Fruit fly (Drosophila melanogaster): ENCODE data around the gene CG8128.

The CG8128 gene

DNA sequence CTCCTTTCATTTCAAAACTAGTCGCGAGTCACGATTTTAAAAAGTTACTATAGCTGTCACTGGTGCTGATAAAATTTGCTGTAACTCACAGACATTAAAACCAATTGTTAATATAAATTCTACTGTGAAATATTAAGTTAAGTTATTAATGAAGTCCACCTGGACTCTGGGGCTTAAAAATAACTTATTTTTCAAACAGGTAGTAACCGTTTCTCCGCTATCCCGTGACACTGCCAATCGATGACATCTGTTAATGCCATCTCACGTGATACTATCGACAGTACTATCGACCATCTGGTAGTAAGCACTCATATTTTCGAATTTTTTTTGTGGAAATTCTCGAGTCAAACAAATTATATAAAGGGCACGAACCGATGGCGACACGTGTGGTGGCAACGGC lies 36.7 kb downstream of the CG8128 start, which contains the start of the genes CG12379 and MagR (continued):
- peak; percentile 66 for TF ChIP-seq Hr39 (GFP tag; optimal IDR thresholded peaks at IDR 0.05)
- no peak for TF ChIP-seq ss (GFP tag; optimal IDR thresholded peaks at IDR 0.05)
- TF ChIP-seq CG6854 (GFP tag; optimal IDR thresholded peaks at IDR 0.05): no peak
- no peak for TF ChIP-seq CG1621 (tag; optimal IDR thresholded peaks at IDR 0.05)
- TF ChIP-seq Smox (GFP tag; optimal IDR thresholded peaks at IDR 0.05): peak; percentile 36
- peak; percentile 63 for TF ChIP-seq topi (GFP tag; optimal IDR thresholded peaks at IDR 0.05)
- TF ChIP-seq CG11902 (GFP tag; optimal IDR thresholded peaks at IDR 0.05): peak; percentile 27
- TF ChIP-seq Hr4 (GFP tag; optimal IDR thresholded peaks at IDR 0.05): peak; percentile 25
- TF ChIP-seq pdm3 (GFP tag; optimal IDR thresholded peaks at IDR 0.05): peak; percentile 57
- TF ChIP-seq vri (GFP tag; optimal IDR thresholded peaks at IDR 0.05): no peak
- no peak for TF ChIP-seq CG4318 (GFP tag; optimal IDR thresholded peaks at IDR 0.05)
- no peak for TF ChIP-seq CG15336 (GFP tag; IDR thresholded peaks at IDR 0.05)
- no peak for TF ChIP-seq CG8632 (GFP tag; optimal IDR thresholded peaks at IDR 0.05)
- peak; percentile 8 for TF ChIP-seq Sox15 (GFP tag; optimal IDR thresholded peaks at IDR 0.05)
- peak; percentile 64 for TF ChIP-seq Met (GFP tag; optimal IDR thresholded peaks at IDR 0.05)

DNA sequence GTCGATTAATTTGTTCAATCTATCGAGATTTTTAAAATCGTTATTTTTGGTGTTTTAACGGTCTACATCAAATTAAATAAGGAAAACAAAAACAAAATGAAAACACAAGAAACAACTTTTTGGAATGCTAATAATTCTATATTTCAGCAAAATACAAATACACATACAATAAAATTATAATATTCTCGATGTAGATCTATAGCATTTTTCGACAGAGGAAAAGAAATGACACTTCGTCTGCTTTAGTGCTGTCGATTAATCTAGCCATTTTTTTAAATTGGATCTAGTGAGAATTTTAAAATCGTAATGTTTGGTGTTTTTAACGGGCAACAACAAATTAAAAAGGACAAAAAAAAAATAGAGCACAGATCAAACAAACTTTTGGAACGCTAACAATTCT lies 39.8 kb downstream of the CG8128 start, which contains the start of gene Arp6:
Gene Arp6, minus strand, starts transcription at position 11 of the 400 bp plus-strand sequence.
- TF ChIP-seq Eip78C (GFP tag) (peak; percentile 2), CG10669 (GFP tag; optimal IDR thresholded peaks at IDR 0.05) (no peak), Hr39 (GFP tag; optimal IDR thresholded peaks at IDR 0.05) (no peak)

DNA sequence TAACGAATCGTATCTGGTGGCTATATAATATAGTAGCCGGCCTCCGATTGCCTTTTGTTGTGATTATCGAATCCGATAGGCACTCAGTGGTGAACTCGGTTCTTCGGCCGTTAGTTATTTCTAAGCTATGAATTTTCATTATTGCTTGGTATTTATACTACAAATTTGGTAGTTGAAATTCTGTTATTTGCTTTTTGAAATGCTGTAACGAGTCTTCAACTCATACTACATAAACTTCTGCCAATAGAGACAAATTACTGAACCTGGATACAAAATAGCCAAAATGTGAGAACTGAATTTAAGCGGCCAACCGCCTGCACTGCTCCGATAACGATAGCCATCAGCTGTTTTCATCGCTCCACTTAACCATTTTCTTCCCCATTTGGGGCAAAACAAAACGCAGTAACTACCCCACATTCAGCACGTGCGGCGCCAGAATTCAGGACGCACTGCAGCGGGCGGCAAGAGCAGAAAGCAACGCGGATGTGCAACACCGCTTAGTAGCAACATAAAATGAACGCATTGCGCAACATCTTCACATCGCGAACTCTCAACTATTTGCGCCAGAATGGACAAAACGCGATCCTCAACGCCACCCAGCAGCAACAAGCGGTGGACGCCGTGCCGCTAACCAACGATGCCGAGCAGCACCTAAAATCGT lies 41.7 kb downstream of the CG8128 start, which contains the start of the genes CG11679 and CG8206:
Gene CG11679, minus strand, starts transcription at position 65 of the 661 bp plus-strand sequence.
Gene CG8206, plus strand, starts transcription at position 341 of the 661 bp plus-strand sequence.
- peak; percentile 65 for TF ChIP-seq svp (GFP tag)
- peak; percentile 32 for TF ChIP-seq pdm3 (GFP tag; optimal IDR thresholded peaks at IDR 0.05)
- no peak for TF ChIP-seq CG4318 (GFP tag; optimal IDR thresholded peaks at IDR 0.05)
- TF ChIP-seq CG3032 (tag; optimal IDR thresholded peaks at IDR 0.05): peak; percentile 50
- peak; percentile 33 for TF ChIP-seq acj6 (GFP tag; optimal IDR thresholded peaks at IDR 0.05)
- peak; percentile 51 for TF ChIP-seq cyc (GFP tag; optimal IDR thresholded peaks at IDR 0.05)
- TF ChIP-seq topi (GFP tag; optimal IDR thresholded peaks at IDR 0.05): peak; percentile 55
- peak; percentile 39 for TF ChIP-seq CG32006 (GFP tag; optimal IDR thresholded peaks at IDR 0.05)
- peak; percentile 50 for TF ChIP-seq CG31627 (GFP tag; optimal IDR thresholded peaks at IDR 0.05)
- TF ChIP-seq fd59A (GFP tag; optimal IDR thresholded peaks at IDR 0.05): no peak
- TF ChIP-seq Ets21C (GFP tag; optimal IDR thresholded peaks at IDR 0.05): peak; percentile 39
- TF ChIP-seq CG6163 (GFP tag; IDR thresholded peaks at IDR 0.05): 0 out of 3 replicates have a peak, but pooled peaks have one; percentile 20
- TF ChIP-seq CG10669 (GFP tag; optimal IDR thresholded peaks at IDR 0.05): no peak
- no peak for TF ChIP-seq Gug (GFP tag; IDR thresholded peaks at IDR 0.05)
- TF ChIP-seq CG6808 (GFP tag; optimal IDR thresholded peaks at IDR 0.05): no peak
- TF ChIP-seq Smox (GFP tag; optimal IDR thresholded peaks at IDR 0.05): peak; percentile 16
- TF ChIP-seq fd85E (GFP tag; optimal IDR thresholded peaks at IDR 0.05): no peak
- peak; percentile 33 for TF ChIP-seq Ets96B (tag; optimal IDR thresholded peaks at IDR 0.05)
- TF ChIP-seq dac (GFP tag; optimal IDR thresholded peaks at IDR 0.05): no peak
- peak; percentile 5 for TF ChIP-seq CG6792 (GFP tag; optimal IDR thresholded peaks at IDR 0.05)
- TF ChIP-seq dsx (GFP tag; optimal IDR thresholded peaks at IDR 0.05; ENCODE audit: poor library complexity, severe bottlenecking): no peak
- peak; percentile 12 for TF ChIP-seq CG3919 (GFP tag; optimal IDR thresholded peaks at IDR 0.05)
- peak; percentile 49 for TF ChIP-seq vri (GFP tag; optimal IDR thresholded peaks at IDR 0.05)
- peak; percentile 36 for TF ChIP-seq Met (GFP tag; optimal IDR thresholded peaks at IDR 0.05)
- TF ChIP-seq lz (GFP tag; optimal IDR thresholded peaks at IDR 0.05): peak; percentile 50
- TF ChIP-seq Eip75B (GFP tag; optimal IDR thresholded peaks at IDR 0.05): peak; percentile 45
- peak; percentile 43 for TF ChIP-seq Hr4 (GFP tag; optimal IDR thresholded peaks at IDR 0.05)
- peak; percentile 22; the same call in 1 of the 2 replicates for TF ChIP-seq CG11294 (GFP tag; IDR thresholded peaks at IDR 0.05)
- TF ChIP-seq OdsH (GFP tag; optimal IDR thresholded peaks at IDR 0.05): peak; percentile 48
- TF ChIP-seq Eip78C (GFP tag): peak; percentile 79
- no peak for TF ChIP-seq net (GFP tag; optimal IDR thresholded peaks at IDR 0.05)
- TF ChIP-seq eg (GFP tag; IDR thresholded peaks at IDR 0.05): peak; percentile 34; the same call in 1 of the 3 replicates
- peak; percentile 26 for TF ChIP-seq CG10631 (GFP tag; optimal IDR thresholded peaks at IDR 0.05)
- peak; percentile 50 for TF ChIP-seq esn (GFP tag; optimal IDR thresholded peaks at IDR 0.05)
- TF ChIP-seq Sox15 (GFP tag; optimal IDR thresholded peaks at IDR 0.05): peak; percentile 15
- TF ChIP-seq CG11762 (GFP tag; optimal IDR thresholded peaks at IDR 0.05; ENCODE audit: insufficient read depth): no peak
- 0 out of 2 replicates have a peak, but pooled peaks have one; percentile 23 for TF ChIP-seq CG15336 (GFP tag; IDR thresholded peaks at IDR 0.05)
- TF ChIP-seq Sox14 (GFP tag; optimal IDR thresholded peaks at IDR 0.05): peak; percentile 57
- peak; percentile 30 for TF ChIP-seq achi (GFP tag; optimal IDR thresholded peaks at IDR 0.05)
- TF ChIP-seq Hr39 (GFP tag; optimal IDR thresholded peaks at IDR 0.05): peak; percentile 46
